Worm (Caenorhabditis elegans) whole organism, L4 larva: Measurements from ENCODE around the gene twk-8.
A peak's percentile ranks its signal among the peaks of the same experiment; 100 is the strongest.

ENCODE experiments used
- F10B5.3 ChIP-seq: sonication (generic microtip); optimal IDR thresholded peaks from 2 replicates; lab custom pipeline; 2016; ENCODE audit warnings: mild to moderate bottlenecking, missing genetic modification characterization, missing compliant biosample characterization
- F26F4.8 ChIP-seq: fragments of 200-800 bp; sonication (Bioruptor generic); conservative IDR thresholded peaks from 2 replicates; pipeline ENCODE4 v1.3.6; 2022; ENCODE audit warnings: missing genetic modification characterization, missing compliant biosample characterization
- R02D3.7 ChIP-seq: fragments of 150-350 bp; sonication (generic microtip); optimal IDR thresholded peaks from 3 replicates; lab custom pipeline; 2014; ENCODE audit warnings: missing biosample characterization, missing genetic modification characterization
- T20F7.1 ChIP-seq: fragments of 200-800 bp; sonication (Bioruptor generic); optimal IDR thresholded peaks from 2 replicates; lab custom pipeline; 2018; ENCODE audit warnings: mild to moderate bottlenecking, missing genetic modification characterization, missing compliant biosample characterization
- T26A8.4 ChIP-seq: fragments of 200-800 bp; sonication (Bioruptor generic); IDR thresholded peaks from 2 replicates; pipeline ENCODE4 v1.3.6; 2022; ENCODE audit warnings: missing genetic modification characterization, missing compliant biosample characterization
- Y105C5A.15 ChIP-seq: fragments of 200-800 bp; sonication (Bioruptor generic); IDR thresholded peaks from 2 replicates; pipeline ENCODE4 v1.3.6; 2022; ENCODE audit warnings: missing genetic modification characterization, missing compliant biosample characterization
- Y5F2A.4 ChIP-seq: fragments of 200-800 bp; sonication (Bioruptor generic); optimal IDR thresholded peaks from 2 replicates; lab custom pipeline; 2018; ENCODE audit warnings: mild to moderate bottlenecking, missing genetic modification characterization, missing compliant biosample characterization
- ZK337.2 ChIP-seq: fragments of 200-800 bp; sonication (Bioruptor generic); IDR thresholded peaks from 2 replicates; pipeline ENCODE4 v1.3.6; 2022; ENCODE audit warnings: missing genetic modification reagents, missing genetic modification characterization, missing compliant biosample characterization
- ceh-20 ChIP-seq: fragments of 200-800 bp; sonication (Bioruptor generic); IDR thresholded peaks from 2 replicates; pipeline ENCODE4 v1.3.6; 2022; ENCODE audit warnings: missing genetic modification reagents, missing genetic modification characterization, missing compliant biosample characterization
- ceh-44 ChIP-seq: fragments of 200-800 bp; sonication (Bioruptor generic); IDR thresholded peaks from 2 replicates; pipeline ENCODE4 v1.3.6; 2022; ENCODE audit warnings: missing genetic modification reagents, missing genetic modification characterization, missing compliant biosample characterization
- ces-1 ChIP-seq: fragments of 150-350 bp; sonication (generic microtip); optimal IDR thresholded peaks from 4 replicates; lab custom pipeline; 2014; ENCODE audit warnings: missing biosample characterization, missing genetic modification reagents, missing genetic modification characterization
- cey-2 ChIP-seq: sonication (generic microtip); optimal IDR thresholded peaks from 3 replicates; lab custom pipeline; 2017; ENCODE audit warnings: missing genetic modification characterization, mild to moderate bottlenecking, missing compliant biosample characterization, antibody characterized with exemption, borderline replicate concordance; ENCODE audit not compliant: insufficient read depth
- ctbp-1 ChIP-seq: fragments of 200-800 bp; sonication (Bioruptor generic); IDR thresholded peaks from 2 replicates; pipeline ENCODE4 v1.3.6; 2022; ENCODE audit warnings: missing genetic modification reagents, missing genetic modification characterization, missing compliant biosample characterization
- daf-12 ChIP-seq: fragments of 150-350 bp; optimal IDR thresholded peaks from 2 replicates; lab custom pipeline; 2014; ENCODE audit warnings: missing biosample characterization, missing genetic modification reagents, missing genetic modification characterization
- daf-16 ChIP-seq, 3 experiments: sonication (generic microtip); optimal IDR thresholded peaks; 2 replicates each; lab custom pipeline; 2016 to 2017; ENCODE audit warnings: missing genetic modification characterization in 3 of 3, missing genetic modification reagents in 3 of 3, mild to moderate bottlenecking in 2 of 3, missing compliant biosample characterization in 2 of 3, missing biosample characterization in 1 of 3, moderate library complexity in 1 of 3
- daf-8 ChIP-seq: fragments of 200-800 bp; sonication (Bioruptor generic); IDR thresholded peaks from 2 replicates; pipeline ENCODE4 v1.3.6; 2022; ENCODE audit warnings: missing genetic modification characterization, missing compliant biosample characterization
- dmd-6 ChIP-seq: fragments of 200-800 bp; sonication (Bioruptor generic); IDR thresholded peaks from 2 replicates; pipeline ENCODE4 v1.3.6; 2022; ENCODE audit warnings: missing genetic modification reagents, missing genetic modification characterization, missing compliant biosample characterization
- dpl-1 ChIP-seq: fragments of 150-350 bp; optimal IDR thresholded peaks from 2 replicates; lab custom pipeline; 2014; ENCODE audit warnings: missing biosample characterization, missing genetic modification reagents, missing genetic modification characterization
- dve-1 ChIP-seq: sonication (generic microtip); optimal IDR thresholded peaks from 2 replicates; lab custom pipeline; 2017; ENCODE audit warnings: antibody characterized with exemption, mild to moderate bottlenecking, missing genetic modification characterization, missing compliant biosample characterization; ENCODE audit not compliant: insufficient read depth
- egl-43 ChIP-seq: fragments of 200-800 bp; sonication (Bioruptor generic); IDR thresholded peaks from 2 replicates; pipeline ENCODE4 v1.3.6; 2022; ENCODE audit warnings: missing genetic modification reagents, missing genetic modification characterization, missing compliant biosample characterization
- fos-1 ChIP-seq: fragments of 150-350 bp; optimal IDR thresholded peaks from 2 replicates; lab custom pipeline; 2014; ENCODE audit warnings: missing biosample characterization, missing genetic modification characterization
- hlh-11 ChIP-seq: fragments of 200-800 bp; sonication (Bioruptor generic); optimal IDR thresholded peaks from 2 replicates; lab custom pipeline; 2018; ENCODE audit warnings: mild to moderate bottlenecking, missing genetic modification characterization, missing compliant biosample characterization
- hlh-30 ChIP-seq: sonication (generic microtip); optimal IDR thresholded peaks from 2 replicates; lab custom pipeline; 2017; ENCODE audit warnings: antibody characterized with exemption, mild to moderate bottlenecking, missing genetic modification characterization, missing compliant biosample characterization; ENCODE audit not compliant: insufficient read depth
- lin-13 ChIP-seq: fragments of 150-350 bp; optimal IDR thresholded peaks from 2 replicates; lab custom pipeline; 2014; ENCODE audit warnings: missing biosample characterization, missing genetic modification reagents, missing genetic modification characterization
- lin-15B ChIP-seq: fragments of 150-350 bp; sonication (generic microtip); optimal IDR thresholded peaks from 3 replicates; lab custom pipeline; 2014; ENCODE audit warnings: missing biosample characterization, missing genetic modification characterization
- lin-38 ChIP-seq: fragments of 200-800 bp; sonication (Bioruptor generic); IDR thresholded peaks from 2 replicates; pipeline ENCODE4 v1.3.6; 2022; ENCODE audit warnings: missing genetic modification reagents, missing genetic modification characterization, missing compliant biosample characterization
- lsy-2 ChIP-seq, 2 experiments: fragments of 150-350 bp in 1 of 2; sonication (generic microtip) in 1 of 2; optimal IDR thresholded peaks; 2 replicates each; lab custom pipeline; 2014 to 2017; ENCODE audit warnings: missing biosample characterization in 2 of 2, missing genetic modification characterization in 2 of 2
- mes-2 ChIP-seq: sonication (generic microtip); optimal IDR thresholded peaks from 2 replicates; lab custom pipeline; 2016; ENCODE audit warnings: missing genotype, mild to moderate bottlenecking, missing genetic modification characterization, missing compliant biosample characterization; ENCODE audit not compliant: poor library complexity, severe bottlenecking
- mxl-3 ChIP-seq: fragments of 200-800 bp; sonication (Bioruptor generic); optimal IDR thresholded peaks from 2 replicates; lab custom pipeline; 2018; ENCODE audit warnings: mild to moderate bottlenecking, missing genetic modification characterization, missing compliant biosample characterization
- nhr-102 ChIP-seq: sonication (generic microtip); optimal IDR thresholded peaks from 2 replicates; lab custom pipeline; 2016; ENCODE audit warnings: mild to moderate bottlenecking, missing genetic modification characterization, moderate library complexity, missing compliant biosample characterization
- nhr-237 ChIP-seq: sonication (generic microtip); optimal IDR thresholded peaks from 2 replicates; lab custom pipeline; 2017; ENCODE audit warnings: missing biosample characterization, missing genetic modification characterization
- nhr-28 ChIP-seq: fragments of 150-350 bp; optimal IDR thresholded peaks from 2 replicates; lab custom pipeline; 2014; ENCODE audit warnings: missing biosample characterization, missing genetic modification characterization
- nhr-42 ChIP-seq: fragments of 200-800 bp; sonication (Bioruptor generic); IDR thresholded peaks from 2 replicates; pipeline ENCODE4 v1.3.6; 2022; ENCODE audit warnings: missing genetic modification characterization, missing compliant biosample characterization
- nhr-6 ChIP-seq: fragments of 150-350 bp; optimal IDR thresholded peaks from 2 replicates; lab custom pipeline; 2014; ENCODE audit warnings: missing biosample characterization, missing genetic modification characterization
- pqm-1 ChIP-seq: sonication (generic microtip); optimal IDR thresholded peaks from 2 replicates; lab custom pipeline; 2017; ENCODE audit warnings: missing biosample characterization, missing genetic modification characterization
- saeg-2 ChIP-seq: fragments of 200-800 bp; sonication (Bioruptor generic); IDR thresholded peaks from 2 replicates; pipeline ENCODE4 v1.3.6; 2022; ENCODE audit warnings: missing genetic modification reagents, missing genetic modification characterization, missing compliant biosample characterization
- spr-1 ChIP-seq: sonication (generic microtip); optimal IDR thresholded peaks from 2 replicates; lab custom pipeline; 2016; ENCODE audit warnings: mild to moderate bottlenecking, missing genetic modification characterization, missing compliant biosample characterization
- tra-1 ChIP-seq: fragments of 200-800 bp; sonication (Bioruptor generic); IDR thresholded peaks from 2 replicates; pipeline ENCODE4 v1.3.6; 2022; ENCODE audit warnings: missing genetic modification reagents, missing genetic modification characterization, missing compliant biosample characterization
- unc-62 ChIP-seq, 3 experiments: fragments of 150-350 bp in 1 of 3; sonication (generic microtip); optimal IDR thresholded peaks in 2 of 3; peaks in 1 of 3; 1 replicate in 1 of 3; 2 replicates in 2 of 3; lab custom pipeline; 2014 to 2017; ENCODE audit warnings: missing biosample characterization in 3 of 3, missing genetic modification characterization in 3 of 3, missing genetic modification reagents in 3 of 3, missing genotype in 1 of 3
- vab-7 ChIP-seq: fragments of 200-800 bp; sonication (Bioruptor generic); IDR thresholded peaks from 2 replicates; pipeline ENCODE4 v1.3.6; 2022; ENCODE audit warnings: missing genetic modification reagents, missing genetic modification characterization, missing compliant biosample characterization
- zfp-2 ChIP-seq: sonication (generic microtip); optimal IDR thresholded peaks from 2 replicates; lab custom pipeline; 2016; ENCODE audit warnings: mild to moderate bottlenecking, missing genetic modification characterization, missing compliant biosample characterization

twk-8 gene

DNA sequence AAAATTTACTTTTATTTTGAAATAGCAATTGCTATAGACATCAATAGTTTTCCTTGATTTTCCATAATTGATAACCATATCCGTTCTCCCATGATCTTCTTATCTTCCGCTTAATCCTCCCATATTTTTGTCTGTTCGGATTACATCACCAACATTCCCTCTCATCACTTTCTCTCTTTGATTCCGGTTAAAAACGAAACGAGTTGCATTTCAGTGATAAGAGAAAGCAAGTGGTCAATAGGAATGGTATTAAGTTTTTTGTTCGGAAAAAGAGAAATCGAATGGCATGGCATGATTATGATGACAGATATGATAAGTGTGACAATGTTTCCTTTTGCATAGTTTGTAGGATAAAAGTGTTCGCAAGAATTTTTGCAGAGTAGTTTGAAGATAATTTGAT is 29.9 kb downstream of the twk-8 start (continued):
- no peak for TF ChIP-seq ZK337.2 (GFP tag; lab: Robert Waterston, UW)
- TF ChIP-seq ctbp-1 (GFP tag; lab: Robert Waterston, UW) = no peak
- peak; percentile 91 for TF ChIP-seq pqm-1
- no peak for TF ChIP-seq Y105C5A.15 (GFP tag; lab: Robert Waterston, UW)
- TF ChIP-seq daf-8 (GFP tag; lab: Robert Waterston, UW) = no peak
- no peak for TF ChIP-seq mes-2
- TF ChIP-seq hlh-30 (tag; lab: Kevin White, UChicago) = peak; percentile 18
- TF ChIP-seq daf-12 = no peak
- no peak for TF ChIP-seq nhr-102 (tag; lab: Kevin White, UChicago)
- no peak for TF ChIP-seq Y5F2A.4
- no peak for TF ChIP-seq R02D3.7 (tag; lab: Kevin White, UChicago)
- no peak for TF ChIP-seq lin-38
- no peak for TF ChIP-seq vab-7
- TF ChIP-seq hlh-11 = peak; percentile 72
- no peak for TF ChIP-seq nhr-237 (tag; lab: Kevin White, UChicago)
- TF ChIP-seq dpl-1 = peak; percentile 15
- no peak for TF ChIP-seq unc-62 (GFP tag; optimal IDR thresholded peaks at IDR 0.05 in 1 of 2; lab: Kevin White, UChicago)
- no peak for TF ChIP-seq unc-62 (tag; optimal IDR thresholded peaks at IDR 0.05; lab: Kevin White, UChicago)
- no peak for TF ChIP-seq spr-1 (tag; lab: Kevin White, UChicago)
- no peak for TF ChIP-seq egl-43 (GFP tag; lab: Robert Waterston, UW)
- TF ChIP-seq F26F4.8 (GFP tag; lab: Robert Waterston, UW) = no peak
- no peak for TF ChIP-seq lin-15B
- no peak for TF ChIP-seq lsy-2 (tag; optimal IDR thresholded peaks at IDR 0.05; lab: Kevin White, UChicago)
- no peak for TF ChIP-seq fos-1 (tag; lab: Kevin White, UChicago)
- TF ChIP-seq dmd-6 (GFP tag; lab: Robert Waterston, UW) = peak; percentile 70
- TF ChIP-seq ces-1 (GFP tag; lab: Kevin White, UChicago) = no peak
- no peak for TF ChIP-seq T20F7.1 (GFP tag; lab: Kevin White, UChicago)
- TF ChIP-seq nhr-42 (GFP tag; lab: Robert Waterston, UW) = no peak
- TF ChIP-seq F10B5.3 (tag; lab: Kevin White, UChicago) = no peak

DNA sequence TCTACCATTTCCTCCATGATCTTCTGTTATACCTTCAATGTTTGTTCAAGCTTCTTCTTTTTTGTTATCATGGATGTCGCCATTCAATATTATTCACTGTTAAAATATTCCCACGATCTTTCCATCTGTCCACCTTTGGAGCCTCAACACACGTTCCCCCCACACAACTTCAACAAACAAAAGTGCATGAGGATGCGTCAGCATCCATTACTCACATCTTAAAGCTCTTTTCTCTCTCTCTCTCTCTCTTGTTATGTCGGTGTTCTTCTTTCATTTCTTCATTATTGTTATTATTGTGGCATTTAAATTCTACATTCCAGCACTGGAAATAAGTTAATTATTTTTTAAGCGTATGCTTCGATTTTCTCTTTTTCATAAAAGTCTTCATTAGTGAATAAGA is 31.9 kb downstream of the twk-8 start:
- TF ChIP-seq dve-1 (tag; lab: Kevin White, UChicago) (peak; percentile 13), ceh-20 (GFP tag; lab: Robert Waterston, UW) (no peak), lin-13 (no peak), ceh-44 (GFP tag; lab: Robert Waterston, UW) (no peak), tra-1 (GFP tag; lab: Robert Waterston, UW) (no peak), T26A8.4 (no peak), nhr-6 (tag; lab: Kevin White, UChicago) (peak; percentile 57)

DNA sequence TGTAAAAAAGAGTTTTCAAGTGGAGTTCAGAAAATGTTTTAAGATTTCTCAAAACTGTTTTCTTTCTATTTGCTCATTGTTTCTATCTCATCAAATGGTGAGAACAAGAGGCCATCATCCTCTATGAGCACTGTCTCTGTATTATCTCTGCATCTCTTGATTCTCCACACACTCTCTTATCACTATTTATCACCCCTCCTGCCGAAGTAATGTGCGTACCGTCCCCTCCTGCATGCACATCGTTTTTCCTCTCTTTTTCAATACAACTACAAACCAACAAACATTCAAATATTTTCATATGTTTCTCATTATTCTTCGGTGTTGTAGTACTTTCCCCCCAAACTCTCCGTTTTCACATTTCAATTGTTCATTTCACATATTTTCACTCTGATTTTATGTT is 34.3 kb downstream of the twk-8 start:
- TF ChIP-seq mxl-3 (peak; percentile 10), dve-1 (tag; lab: Kevin White, UChicago) (peak; percentile 54), pqm-1 (peak; percentile 73), cey-2 (tag; lab: Kevin White, UChicago) (no peak), nhr-28 (peak; percentile 80), saeg-2 (GFP tag; lab: Robert Waterston, UW) (no peak), hlh-11 (peak; percentile 29), lin-13 (no peak), daf-16 (GFP tag; optimal IDR thresholded peaks at IDR 0.05; lab: Kevin White, UChicago) (no peak), daf-16 (tag; optimal IDR thresholded peaks at IDR 0.05; lab: Kevin White, UChicago) (peak; percentile 38), zfp-2 (tag; lab: Kevin White, UChicago) (no peak)
- TF ChIP-seq, all 104 proteins: peak for 6
